Fruit fly (Drosophila melanogaster): ENCODE results near the gene IFT43.

The IFT43 gene

dm6 chr2L:12657337-12657736, 37.5 kb downstream of the IFT43 start:
- no peak for TF ChIP-seq CG1620 (GFP tag; optimal IDR thresholded peaks at IDR 0.05)
- no peak for TF ChIP-seq pad (GFP tag; optimal IDR thresholded peaks at IDR 0.05)
- no peak for TF ChIP-seq tj (GFP tag; optimal IDR thresholded peaks at IDR 0.05)
- no peak for TF ChIP-seq cnc (optimal IDR thresholded peaks at IDR 0.05)
- TF ChIP-seq CG12768 (GFP tag; optimal IDR thresholded peaks at IDR 0.05), result no peak
- no peak for TF ChIP-seq ovo (GFP tag; optimal IDR thresholded peaks at IDR 0.05)

dm6 chr2L:12656865-12657264, 37.9 kb downstream of the IFT43 start, which contains the start of gene pdm2:
TSS of gene pdm2 (plus strand) at chr2L:12657165.
- no peak for TF ChIP-seq toe (GFP tag; optimal IDR thresholded peaks at IDR 0.05)
- no peak for TF ChIP-seq CG11617 (GFP tag; optimal IDR thresholded peaks at IDR 0.05)
- no peak for TF ChIP-seq bab1 (GFP tag; optimal IDR thresholded peaks at IDR 0.05)
- no peak for TF ChIP-seq CG7045 (GFP tag; optimal IDR thresholded peaks at IDR 0.05)
- no peak for TF ChIP-seq kay (GFP tag; ENCODE audit: borderline replicate concordance)
- TF ChIP-seq ovo (GFP tag; optimal IDR thresholded peaks at IDR 0.05), result no peak
- TF ChIP-seq Hr96 (GFP tag; optimal IDR thresholded peaks at IDR 0.05), result no peak
- TF ChIP-seq CG33017 (tag; optimal IDR thresholded peaks at IDR 0.05), result no peak
- TF ChIP-seq CG5204 (GFP tag; optimal IDR thresholded peaks at IDR 0.05), result no peak

dm6 chr2L:12655731-12656326, 39.0 kb downstream of the IFT43 start:
- TF ChIP-seq kay (GFP tag; ENCODE audit: borderline replicate concordance) (no peak), CG7045 (GFP tag; optimal IDR thresholded peaks at IDR 0.05) (no peak), ovo (GFP tag; optimal IDR thresholded peaks at IDR 0.05) (no peak), CG14711 (tag; optimal IDR thresholded peaks at IDR 0.05) (no peak), CG7101 (tag; optimal IDR thresholded peaks at IDR 0.05) (no peak), pad (GFP tag; optimal IDR thresholded peaks at IDR 0.05) (peak; percentile 90)

dm6 chr2L:12651040-12651439, 43.7 kb downstream of the IFT43 start:
- no peak for TF ChIP-seq CG1620 (GFP tag; optimal IDR thresholded peaks at IDR 0.05)
- no peak for TF ChIP-seq pad (GFP tag; optimal IDR thresholded peaks at IDR 0.05)
- no peak for TF ChIP-seq CG12768 (GFP tag; optimal IDR thresholded peaks at IDR 0.05)
- TF ChIP-seq tj (GFP tag; optimal IDR thresholded peaks at IDR 0.05), result no peak
- TF ChIP-seq bab1 (GFP tag; optimal IDR thresholded peaks at IDR 0.05), result no peak

dm6 chr2L:12646256-12646655, 48.5 kb downstream of the IFT43 start, which contains the start of gene Ref2:
TSS of gene Ref2 (minus strand) at chr2L:12646356.
- TF ChIP-seq bab1 (GFP tag; optimal IDR thresholded peaks at IDR 0.05) (no peak), CG33017 (tag; optimal IDR thresholded peaks at IDR 0.05) (no peak), tj (GFP tag; optimal IDR thresholded peaks at IDR 0.05) (no peak), Clk (GFP tag; optimal IDR thresholded peaks at IDR 0.05) (no peak)

- no peak for TF ChIP-seq pad (GFP tag; optimal IDR thresholded peaks at IDR 0.05)
- no peak for TF ChIP-seq Hr96 (GFP tag; optimal IDR thresholded peaks at IDR 0.05)
- no peak for TF ChIP-seq Clk (GFP tag; optimal IDR thresholded peaks at IDR 0.05)
- no peak for TF ChIP-seq bab1 (GFP tag; optimal IDR thresholded peaks at IDR 0.05)
- TF ChIP-seq CG5204 (GFP tag; optimal IDR thresholded peaks at IDR 0.05), result no peak
- TF ChIP-seq CG7045 (GFP tag; optimal IDR thresholded peaks at IDR 0.05), result no peak
- no peak for TF ChIP-seq toe (GFP tag; optimal IDR thresholded peaks at IDR 0.05)
- no peak for TF ChIP-seq Mnt (GFP tag; optimal IDR thresholded peaks at IDR 0.05)
- TF ChIP-seq CG14711 (tag; optimal IDR thresholded peaks at IDR 0.05), result no peak
Observed at dm6 chr2L:12644301-12644700, 50.5 kb downstream of the IFT43 start.

Measured in whole organism, adult.